Worm (Caenorhabditis elegans) whole organism, L3 larva: ENCODE measurements around the gene sftb-2.

ENCODE experiments used
- R02D3.7 ChIP-seq: fragments of 150-350 bp; optimal IDR thresholded peaks from 2 replicates; lab custom pipeline; 2014; ENCODE audit warnings: missing biosample characterization, missing genetic modification characterization
- ZK546.5 ChIP-seq: sonication (generic microtip); optimal IDR thresholded peaks from 2 replicates; lab custom pipeline; 2017; ENCODE audit warnings: missing biosample characterization, missing genetic modification characterization
- aly-2 ChIP-seq: fragments of 150-350 bp; optimal IDR thresholded peaks from 2 replicates; lab custom pipeline; 2014; ENCODE audit warnings: missing biosample characterization, missing genetic modification characterization
- ama-1 ChIP-seq: fragments of 150-350 bp; optimal IDR thresholded peaks from 2 replicates; lab custom pipeline; 2018
- ceh-9 ChIP-seq: sonication (generic microtip); optimal IDR thresholded peaks from 2 replicates; lab custom pipeline; 2018; ENCODE audit warnings: missing biosample characterization, missing genetic modification characterization
- daf-12 ChIP-seq: fragments of 150-350 bp; optimal IDR thresholded peaks from 2 replicates; lab custom pipeline; 2014; ENCODE audit warnings: missing biosample characterization, missing genetic modification reagents, missing genetic modification characterization
- egl-27 ChIP-seq: sonication (generic microtip); optimal IDR thresholded peaks from 4 replicates; lab custom pipeline; 2017; ENCODE audit warnings: missing biosample characterization, missing genetic modification reagents, missing genetic modification characterization
- elt-1 ChIP-seq: fragments of 150-350 bp; optimal IDR thresholded peaks from 2 replicates; lab custom pipeline; 2014; ENCODE audit warnings: missing biosample characterization, missing genetic modification characterization
- elt-2 ChIP-seq: sonication (generic microtip); optimal IDR thresholded peaks from 2 replicates; lab custom pipeline; 2016; ENCODE audit warnings: missing genetic modification reagents, mild to moderate bottlenecking, missing genetic modification characterization, missing compliant biosample characterization
- elt-3 ChIP-seq, 3 experiments: fragments of 150-350 bp in 1 of 3; sonication (generic microtip) in 2 of 3; optimal IDR thresholded peaks; 2 replicates in 2 of 3; 4 replicates in 1 of 3; lab custom pipeline; 2014 to 2017; ENCODE audit warnings: missing biosample characterization in 3 of 3, missing genetic modification characterization in 3 of 3
- fkh-10 ChIP-seq: sonication (generic microtip); optimal IDR thresholded peaks from 2 replicates; lab custom pipeline; 2017; ENCODE audit warnings: missing biosample characterization, missing genetic modification reagents, missing genetic modification characterization
- fkh-2 ChIP-seq: fragments of 150-350 bp; optimal IDR thresholded peaks from 2 replicates; lab custom pipeline; 2014; ENCODE audit warnings: missing biosample characterization, missing genetic modification reagents, missing genetic modification characterization
- fos-1 ChIP-seq: fragments of 150-350 bp; optimal IDR thresholded peaks from 2 replicates; lab custom pipeline; 2014; ENCODE audit warnings: missing biosample characterization, missing genetic modification characterization
- hmg-11 ChIP-seq: sonication (generic microtip); optimal IDR thresholded peaks from 2 replicates; lab custom pipeline; 2016; ENCODE audit warnings: missing genetic modification characterization, missing compliant biosample characterization
- lin-39 ChIP-seq: fragments of 150-350 bp; optimal IDR thresholded peaks from 2 replicates; lab custom pipeline; 2018; ENCODE audit warnings: missing biosample characterization, missing genetic modification reagents, missing genetic modification characterization
- lsy-12 ChIP-seq: sonication (generic microtip); optimal IDR thresholded peaks from 2 replicates; lab custom pipeline; 2016; ENCODE audit warnings: mild to moderate bottlenecking, missing genetic modification characterization, missing compliant biosample characterization
- mdl-1 ChIP-seq: fragments of 150-350 bp; optimal IDR thresholded peaks from 2 replicates; lab custom pipeline; 2014; ENCODE audit warnings: missing biosample characterization, missing genetic modification characterization
- nfya-1 ChIP-seq: sonication (generic microtip); optimal IDR thresholded peaks from 2 replicates; lab custom pipeline; 2017; ENCODE audit warnings: missing genetic modification characterization, mild to moderate bottlenecking, missing compliant biosample characterization, antibody characterized with exemption, moderate library complexity; ENCODE audit not compliant: insufficient read depth
- nhr-11 ChIP-seq: fragments of 150-350 bp; optimal IDR thresholded peaks from 2 replicates; lab custom pipeline; 2014; ENCODE audit warnings: missing biosample characterization, missing genetic modification characterization
- nhr-12 ChIP-seq: fragments of 150-350 bp; optimal IDR thresholded peaks from 2 replicates; lab custom pipeline; 2014; ENCODE audit warnings: missing biosample characterization, missing genetic modification characterization
- nhr-25 ChIP-seq: sonication (generic microtip); optimal IDR thresholded peaks from 2 replicates; lab custom pipeline; 2017; ENCODE audit warnings: missing biosample characterization, missing genetic modification characterization
- nhr-28 ChIP-seq: fragments of 150-350 bp; optimal IDR thresholded peaks from 2 replicates; lab custom pipeline; 2014; ENCODE audit warnings: missing biosample characterization, missing genetic modification characterization
- pha-4 ChIP-seq: fragments of 150-350 bp; optimal IDR thresholded peaks from 2 replicates; lab custom pipeline; 2014; ENCODE audit warnings: missing biosample characterization, missing genetic modification reagents, missing genetic modification characterization
- pqm-1 ChIP-seq: fragments of 150-350 bp; optimal IDR thresholded peaks from 2 replicates; lab custom pipeline; 2017; ENCODE audit warnings: missing biosample characterization, missing genetic modification characterization, inconsistent platforms
- sea-2 ChIP-seq: fragments of 150-350 bp; sonication (generic microtip); optimal IDR thresholded peaks from 4 replicates; lab custom pipeline; 2014; ENCODE audit warnings: missing biosample characterization, missing genetic modification reagents, missing genetic modification characterization
- skn-1 ChIP-seq: fragments of 150-350 bp; optimal IDR thresholded peaks from 2 replicates; lab custom pipeline; 2014; ENCODE audit warnings: missing biosample characterization, missing genetic modification characterization
- unc-39 ChIP-seq: sonication (generic microtip); optimal IDR thresholded peaks from 4 replicates; lab custom pipeline; 2017; ENCODE audit warnings: missing biosample characterization, missing genetic modification characterization
- ztf-11 ChIP-seq: fragments of 150-350 bp; optimal IDR thresholded peaks from 2 replicates; lab custom pipeline; 2014; ENCODE audit warnings: missing biosample characterization, missing genetic modification characterization
- ztf-4 ChIP-seq: fragments of 150-350 bp; optimal IDR thresholded peaks from 2 replicates; lab custom pipeline; 2014; ENCODE audit warnings: missing biosample characterization, missing genetic modification characterization

sftb-2 gene

DNA sequence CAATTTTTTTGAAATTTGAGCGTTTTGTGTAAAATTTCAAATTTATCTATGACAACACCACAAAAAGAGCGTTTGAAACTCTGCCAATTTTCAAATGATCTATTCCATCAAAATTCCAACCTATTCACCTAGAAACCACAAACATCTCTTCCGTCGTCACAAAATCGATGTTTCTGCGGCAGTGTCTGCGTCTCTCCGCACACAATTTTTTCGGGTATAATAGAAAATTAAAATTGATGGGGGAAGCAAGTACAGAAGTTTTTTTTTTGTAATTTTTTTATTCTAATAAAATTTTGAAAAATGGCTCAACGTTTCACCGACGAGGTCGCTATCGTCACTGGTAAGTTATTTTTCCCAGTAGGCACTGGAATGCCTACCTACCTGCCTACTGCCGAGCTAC, 10.6 kb downstream of the sftb-2 start, which contains the start of gene W03F9.9:
Gene W03F9.9, plus strand, starts transcription at position 301 of the 400 bp plus-strand sequence.
- no peak for TF ChIP-seq fkh-10
- no peak for TF ChIP-seq nfya-1 (tag; lab: Kevin White, UChicago)
- TF ChIP-seq lin-39 (tag; lab: Kevin White, UChicago): no peak
- no peak for TF ChIP-seq fkh-2 (tag; lab: Kevin White, UChicago)
- no peak for TF ChIP-seq elt-1 (tag; lab: Kevin White, UChicago)
- TF ChIP-seq nhr-11 (tag; lab: Kevin White, UChicago): no peak
- TF ChIP-seq aly-2 (tag; lab: Kevin White, UChicago): no peak
- TF ChIP-seq, all 47 proteins: peak for 0

DNA sequence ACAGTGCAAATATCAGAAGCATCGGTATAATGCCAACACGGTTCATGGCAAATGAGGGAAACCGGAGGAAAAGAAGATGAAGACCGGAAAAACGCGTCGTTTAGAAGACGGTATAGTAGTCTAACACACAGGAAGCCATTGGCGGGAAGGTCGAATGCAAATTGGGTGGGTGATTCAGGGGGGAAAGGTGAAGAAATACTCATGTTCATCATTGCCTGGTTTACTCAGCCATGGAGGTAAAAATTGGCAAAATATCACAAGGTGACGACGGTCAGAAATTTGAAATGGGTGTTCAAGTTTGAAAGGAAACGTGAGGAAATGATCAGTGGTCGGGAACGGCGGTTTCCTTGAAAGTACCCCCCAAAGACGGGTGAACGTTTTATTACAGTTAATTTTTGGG, 13.2 kb downstream of the sftb-2 start, which contains the start of gene W03F9.11:
Gene W03F9.11, minus strand, starts transcription at position 101 of the 400 bp plus-strand sequence.
- TF ChIP-seq ama-1 (lab: Kevin White, UChicago) (no peak), R02D3.7 (tag; lab: Kevin White, UChicago) (no peak), egl-27 (no peak), skn-1 (no peak), ZK546.5 (tag; lab: Kevin White, UChicago) (no peak), lsy-12 (tag; lab: Kevin White, UChicago) (no peak), elt-2 (tag; lab: Kevin White, UChicago) (no peak)
- TF ChIP-seq, all 47 proteins: peak for 0

DNA sequence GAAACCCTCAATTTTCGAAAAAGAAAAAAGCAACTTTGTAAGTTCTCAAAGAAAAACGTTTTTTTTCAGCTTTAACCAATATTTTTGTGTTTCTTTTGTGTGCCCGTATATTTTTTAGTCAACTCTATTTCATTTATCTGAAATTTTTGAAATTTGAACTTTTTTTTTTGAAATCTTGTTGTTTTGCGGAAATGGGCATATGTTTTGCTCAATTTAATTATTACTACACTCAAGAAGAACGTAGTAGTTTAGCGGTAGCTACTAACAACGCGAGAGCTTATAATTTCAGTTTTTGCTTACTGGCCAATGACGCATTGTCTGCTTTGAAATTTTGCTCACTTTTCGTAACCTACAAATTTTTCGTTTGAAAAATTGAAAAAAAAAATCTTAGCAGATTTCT, 16.8 kb downstream of the sftb-2 start, which contains the start of gene srh-82:
Gene srh-82, plus strand, starts transcription at position 301 of the 400 bp plus-strand sequence.
- TF ChIP-seq ztf-11 (tag; lab: Kevin White, UChicago): no peak
- TF ChIP-seq mdl-1 (tag; lab: Kevin White, UChicago): no peak
- TF ChIP-seq hmg-11: no peak

DNA sequence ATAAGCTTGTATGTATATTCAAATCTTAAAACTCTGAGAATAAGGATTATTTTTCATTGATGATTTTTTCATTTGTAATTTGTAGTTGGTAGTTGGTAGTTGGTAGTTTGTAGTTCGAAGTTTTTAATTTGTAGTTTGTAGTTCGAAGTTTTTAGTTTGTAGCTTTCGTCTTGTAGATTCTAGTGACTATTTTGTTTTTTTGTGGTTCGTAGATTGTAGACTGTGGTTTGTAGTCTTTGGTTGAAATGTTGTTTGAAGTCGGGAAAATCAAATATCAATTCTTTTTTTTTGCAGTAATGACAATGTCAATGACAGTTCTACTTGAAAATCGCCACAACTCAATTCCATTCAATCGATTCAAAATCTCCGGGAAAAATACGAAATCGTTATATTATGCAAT, 17.7 kb downstream of the sftb-2 start:
- TF ChIP-seq elt-3 (tag; optimal IDR thresholded peaks at IDR 0.05; lab: Kevin White, UChicago): no peak
- no peak for TF ChIP-seq nhr-25 (tag; lab: Kevin White, UChicago)
- no peak for TF ChIP-seq fkh-2 (tag; lab: Kevin White, UChicago)
- TF ChIP-seq hmg-11: no peak
- no peak for TF ChIP-seq nhr-12 (tag; lab: Kevin White, UChicago)
- TF ChIP-seq ztf-4 (tag; lab: Kevin White, UChicago): no peak
- TF ChIP-seq ztf-11 (tag; lab: Kevin White, UChicago): no peak
- TF ChIP-seq pqm-1 (tag; lab: Kevin White, UChicago): no peak
- no peak for TF ChIP-seq pha-4 (tag; lab: Kevin White, UChicago)
- no peak for TF ChIP-seq skn-1
- TF ChIP-seq elt-2 (tag; lab: Kevin White, UChicago): no peak
- TF ChIP-seq daf-12 (tag; lab: Kevin White, UChicago): no peak
- no peak for TF ChIP-seq unc-39 (tag; lab: Kevin White, UChicago)
- TF ChIP-seq egl-27: no peak
- TF ChIP-seq nhr-11 (tag; lab: Kevin White, UChicago): no peak

DNA sequence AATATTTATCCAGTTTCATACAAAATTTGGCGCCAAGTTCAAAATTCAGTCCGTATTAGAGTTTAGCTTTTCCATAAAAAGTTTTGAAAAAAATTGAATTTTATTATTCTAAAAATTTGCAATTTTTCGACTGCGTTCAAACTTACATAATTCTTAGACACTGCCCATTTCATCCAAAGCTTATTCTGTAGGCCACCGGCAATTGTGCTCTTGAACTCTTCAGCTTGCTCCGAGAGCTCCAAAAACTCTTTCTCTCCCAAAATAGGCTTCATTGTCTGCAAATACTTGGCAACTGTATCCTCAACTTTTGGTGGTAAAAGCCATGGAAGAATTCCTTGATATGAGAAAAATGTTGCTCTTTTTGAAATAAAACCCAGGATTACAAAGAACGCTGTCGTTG, 22.0 kb downstream of the sftb-2 start:
- TF ChIP-seq fos-1 (tag; lab: Kevin White, UChicago): no peak
- TF ChIP-seq lsy-12 (tag; lab: Kevin White, UChicago): no peak
- TF ChIP-seq nhr-28 (tag; lab: Kevin White, UChicago): no peak
- TF ChIP-seq sea-2 (GFP tag; lab: Kevin White, UChicago): no peak
- TF ChIP-seq elt-3 (tag; optimal IDR thresholded peaks at IDR 0.05; lab: Kevin White, UChicago): no peak
- TF ChIP-seq ztf-4 (tag; lab: Kevin White, UChicago): no peak
- no peak for TF ChIP-seq ceh-9 (tag; lab: Kevin White, UChicago)

DNA sequence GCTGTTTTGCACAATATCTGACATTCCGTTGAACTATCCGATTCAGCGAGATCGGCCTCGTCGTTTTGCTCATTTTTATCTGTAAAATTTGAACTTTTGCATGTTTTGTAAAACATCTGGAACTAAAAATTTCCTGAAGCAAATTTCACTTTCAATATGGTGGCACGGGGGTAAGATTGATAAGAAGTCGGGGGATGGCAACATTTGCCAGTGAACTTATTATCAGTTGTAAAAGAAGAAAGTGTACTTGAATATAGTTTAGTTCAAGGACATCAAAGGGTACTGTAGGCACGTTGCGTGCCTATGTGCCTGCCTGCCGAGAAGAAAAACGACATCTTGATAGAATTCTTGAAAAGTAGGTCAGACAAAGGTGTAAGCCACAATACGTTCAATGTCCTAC, 23.3 kb downstream of the sftb-2 start, which contains the start of gene W03F9.4:
Gene W03F9.4, minus strand, starts transcription at position 79 of the 400 bp plus-strand sequence.
- TF ChIP-seq pqm-1 (tag; lab: Kevin White, UChicago) (peak; percentile 45), lsy-12 (tag; lab: Kevin White, UChicago) (no peak), ztf-11 (tag; lab: Kevin White, UChicago) (no peak)

DNA sequence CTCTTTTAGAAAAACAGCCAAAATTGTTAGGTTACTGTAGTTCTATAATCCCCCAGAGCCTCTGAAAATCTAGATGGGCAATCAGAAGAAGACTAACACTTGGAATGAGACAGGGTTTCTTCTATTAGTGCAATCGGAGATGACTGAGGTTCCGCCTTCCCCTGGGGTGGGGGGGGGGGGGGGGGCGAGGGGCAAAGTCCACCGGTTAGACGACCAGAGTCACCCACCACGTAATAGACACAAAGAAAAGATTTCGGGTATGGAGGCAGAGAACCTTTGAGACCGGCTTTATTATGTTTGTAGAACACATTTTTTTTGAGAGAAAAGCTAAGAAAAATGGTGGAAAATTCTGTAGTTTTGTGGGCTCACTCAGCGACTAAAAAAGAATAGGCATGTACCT, 24.1 kb downstream of the sftb-2 start:
- TF ChIP-seq skn-1 (no peak), hmg-11 (peak; percentile 31)
- TF ChIP-seq, all 47 proteins: peak for 1
